Fruit fly (Drosophila melanogaster): Measurements from ENCODE around the gene Paip2.

Gene Paip2

dm6 chr3R:13015811-13016766 lies 35.5 kb downstream of the Paip2 start (continued):
- TF ChIP-seq CG34406 (GFP tag; optimal IDR thresholded peaks at IDR 0.05) (no peak), achi (GFP tag; optimal IDR thresholded peaks at IDR 0.05) (no peak), Met (GFP tag; optimal IDR thresholded peaks at IDR 0.05) (no peak), CG8632 (GFP tag; optimal IDR thresholded peaks at IDR 0.05) (no peak), topi (GFP tag; optimal IDR thresholded peaks at IDR 0.05) (peak; percentile 22), net (GFP tag; optimal IDR thresholded peaks at IDR 0.05) (peak; percentile 19), Sox102F (GFP tag; optimal IDR thresholded peaks at IDR 0.05) (no peak), lz (GFP tag; optimal IDR thresholded peaks at IDR 0.05) (no peak), salr (GFP tag; optimal IDR thresholded peaks at IDR 0.05) (no peak), CG10631 (GFP tag; optimal IDR thresholded peaks at IDR 0.05) (peak; percentile 74), Lpt (GFP tag; optimal IDR thresholded peaks at IDR 0.05) (peak; percentile 60), Eip75B (GFP tag; optimal IDR thresholded peaks at IDR 0.05) (peak; percentile 17), CG32006 (GFP tag; optimal IDR thresholded peaks at IDR 0.05) (peak; percentile 22), fd59A (GFP tag; optimal IDR thresholded peaks at IDR 0.05) (no peak), eg (GFP tag; IDR thresholded peaks at IDR 0.05) (0 out of 3 replicates have a peak, but pooled peaks have one; percentile 5), CG11902 (GFP tag; optimal IDR thresholded peaks at IDR 0.05) (no peak), CG8319 (GFP tag; optimal IDR thresholded peaks at IDR 0.05) (no peak), Hr4 (GFP tag; optimal IDR thresholded peaks at IDR 0.05) (no peak), CG7368 (GFP tag; optimal IDR thresholded peaks at IDR 0.05) (no peak), fkh (GFP tag; optimal IDR thresholded peaks at IDR 0.05) (peak; percentile 21), CG11762 (GFP tag; optimal IDR thresholded peaks at IDR 0.05; ENCODE audit: insufficient read depth) (no peak)

dm6 chr3R:13017623-13018036 lies 37.0 kb downstream of the Paip2 start:
- TF ChIP-seq CG6808 (GFP tag; optimal IDR thresholded peaks at IDR 0.05) (no peak), Lpt (GFP tag; optimal IDR thresholded peaks at IDR 0.05) (peak; percentile 15), vri (GFP tag; optimal IDR thresholded peaks at IDR 0.05) (peak; percentile 96), CG11294 (GFP tag; IDR thresholded peaks at IDR 0.05) (no peak), CG15336 (GFP tag; IDR thresholded peaks at IDR 0.05) (peak; percentile 40)

dm6 chr3R:13018284-13018900 lies 37.8 kb downstream of the Paip2 start:
- TF ChIP-seq vri (GFP tag; optimal IDR thresholded peaks at IDR 0.05): peak; percentile 98
- no peak for TF ChIP-seq CG1621 (tag; optimal IDR thresholded peaks at IDR 0.05)

dm6 chr3R:13018995-13019394 lies 38.4 kb downstream of the Paip2 start:
- no peak for TF ChIP-seq Eip78C (GFP tag)
- no peak for TF ChIP-seq eg (GFP tag; IDR thresholded peaks at IDR 0.05)
- TF ChIP-seq vri (GFP tag; optimal IDR thresholded peaks at IDR 0.05): no peak
- TF ChIP-seq CG6808 (GFP tag; optimal IDR thresholded peaks at IDR 0.05): no peak
- TF ChIP-seq CG8319 (GFP tag; optimal IDR thresholded peaks at IDR 0.05): no peak
- TF ChIP-seq svp (GFP tag): no peak
- TF ChIP-seq CG32006 (GFP tag; optimal IDR thresholded peaks at IDR 0.05): no peak
- TF ChIP-seq acj6 (GFP tag; optimal IDR thresholded peaks at IDR 0.05): no peak

dm6 chr3R:13030257-13031173 lies 49.9 kb downstream of the Paip2 start, which contains the start of the genes CG46281 and CG46280:
TSS of gene CG46281 (minus strand) at chr3R:13030307.
TSS of gene CG46280 (minus strand) at chr3R:13030659.
- TF ChIP-seq Met (GFP tag; optimal IDR thresholded peaks at IDR 0.05): no peak
- peak; percentile 10 for TF ChIP-seq CG3032 (tag; optimal IDR thresholded peaks at IDR 0.05)
- TF ChIP-seq lz (GFP tag; optimal IDR thresholded peaks at IDR 0.05): peak; percentile 43
- TF ChIP-seq vri (GFP tag; optimal IDR thresholded peaks at IDR 0.05): peak; percentile 17
- no peak for TF ChIP-seq CG15336 (GFP tag; IDR thresholded peaks at IDR 0.05)
- TF ChIP-seq esn (GFP tag; optimal IDR thresholded peaks at IDR 0.05): peak; percentile 57
- no peak for TF ChIP-seq fd59A (GFP tag; optimal IDR thresholded peaks at IDR 0.05)
- TF ChIP-seq CG7368 (GFP tag; optimal IDR thresholded peaks at IDR 0.05): no peak
- no peak for TF ChIP-seq CG6276 (GFP tag; optimal IDR thresholded peaks at IDR 0.05)
- no peak for TF ChIP-seq ss (GFP tag; optimal IDR thresholded peaks at IDR 0.05)

Data from whole organism, prepupa.